Worm (Caenorhabditis elegans) whole organism, late embryonic: ENCODE results near the gene atf-7.

Source experiments
- ceh-45 ChIP-seq: fragments of 200-800 bp; sonication (Bioruptor generic); IDR thresholded peaks from 2 replicates; pipeline ENCODE4 v1.3.6; 2022; ENCODE audit warnings: missing genetic modification reagents, missing genetic modification characterization, missing compliant biosample characterization
- ceh-9 ChIP-seq: sonication (generic microtip); optimal IDR thresholded peaks from 2 replicates; lab custom pipeline; 2016; ENCODE audit warnings: mild to moderate bottlenecking, missing genetic modification characterization, inconsistent platforms, missing compliant biosample characterization
- dmd-4 ChIP-seq: sonication (generic microtip); optimal IDR thresholded peaks from 2 replicates; lab custom pipeline; 2016; ENCODE audit warnings: borderline replicate concordance, missing genetic modification characterization, missing compliant biosample characterization
- elt-2 ChIP-seq: sonication (generic microtip); optimal IDR thresholded peaks from 2 replicates; lab custom pipeline; 2016; ENCODE audit warnings: missing genetic modification reagents, missing genetic modification characterization, missing compliant biosample characterization
- fkh-10 ChIP-seq: fragments of 150-350 bp; optimal IDR thresholded peaks from 2 replicates; lab custom pipeline; 2014; ENCODE audit warnings: missing biosample characterization, missing genetic modification reagents, missing genetic modification characterization
- hlh-13 ChIP-seq: fragments of 200-800 bp; sonication (Bioruptor generic); optimal IDR thresholded peaks from 2 replicates; lab custom pipeline; 2018; ENCODE audit warnings: mild to moderate bottlenecking, missing genetic modification characterization, missing compliant biosample characterization
- hlh-8 ChIP-seq: sonication (generic microtip); optimal IDR thresholded peaks from 2 replicates; lab custom pipeline; 2016; ENCODE audit warnings: missing genotype, missing genetic modification characterization, missing compliant biosample characterization
- nfya-1 ChIP-seq: sonication (generic microtip); optimal IDR thresholded peaks from 2 replicates; lab custom pipeline; 2017; ENCODE audit warnings: missing genetic modification characterization, mild to moderate bottlenecking, missing compliant biosample characterization, antibody characterized with exemption, moderate library complexity
- nhr-11 ChIP-seq: fragments of 150-350 bp; optimal IDR thresholded peaks from 2 replicates; lab custom pipeline; 2014; ENCODE audit warnings: missing biosample characterization, missing genetic modification characterization
- pat-9 ChIP-seq: fragments of 200-800 bp; sonication (Bioruptor generic); optimal IDR thresholded peaks from 2 replicates; lab custom pipeline; 2018; ENCODE audit warnings: mild to moderate bottlenecking, missing genetic modification characterization, moderate library complexity, missing compliant biosample characterization
- pax-1 ChIP-seq: fragments of 150-350 bp; optimal IDR thresholded peaks from 2 replicates; lab custom pipeline; 2014; ENCODE audit warnings: missing biosample characterization, missing genetic modification characterization
- pha-2 ChIP-seq: sonication (generic microtip); optimal IDR thresholded peaks from 2 replicates; lab custom pipeline; 2017; ENCODE audit warnings: mild to moderate bottlenecking, missing genetic modification characterization, missing compliant biosample characterization
- pha-4 ChIP-seq: fragments of 150-350 bp; optimal IDR thresholded peaks from 2 replicates; lab custom pipeline; 2018; ENCODE audit warnings: missing biosample characterization, missing genetic modification reagents, missing genetic modification characterization
- tbx-2 ChIP-seq: sonication (generic microtip); optimal IDR thresholded peaks from 2 replicates; lab custom pipeline; 2016; ENCODE audit warnings: missing genetic modification characterization, missing compliant biosample characterization

DNA sequence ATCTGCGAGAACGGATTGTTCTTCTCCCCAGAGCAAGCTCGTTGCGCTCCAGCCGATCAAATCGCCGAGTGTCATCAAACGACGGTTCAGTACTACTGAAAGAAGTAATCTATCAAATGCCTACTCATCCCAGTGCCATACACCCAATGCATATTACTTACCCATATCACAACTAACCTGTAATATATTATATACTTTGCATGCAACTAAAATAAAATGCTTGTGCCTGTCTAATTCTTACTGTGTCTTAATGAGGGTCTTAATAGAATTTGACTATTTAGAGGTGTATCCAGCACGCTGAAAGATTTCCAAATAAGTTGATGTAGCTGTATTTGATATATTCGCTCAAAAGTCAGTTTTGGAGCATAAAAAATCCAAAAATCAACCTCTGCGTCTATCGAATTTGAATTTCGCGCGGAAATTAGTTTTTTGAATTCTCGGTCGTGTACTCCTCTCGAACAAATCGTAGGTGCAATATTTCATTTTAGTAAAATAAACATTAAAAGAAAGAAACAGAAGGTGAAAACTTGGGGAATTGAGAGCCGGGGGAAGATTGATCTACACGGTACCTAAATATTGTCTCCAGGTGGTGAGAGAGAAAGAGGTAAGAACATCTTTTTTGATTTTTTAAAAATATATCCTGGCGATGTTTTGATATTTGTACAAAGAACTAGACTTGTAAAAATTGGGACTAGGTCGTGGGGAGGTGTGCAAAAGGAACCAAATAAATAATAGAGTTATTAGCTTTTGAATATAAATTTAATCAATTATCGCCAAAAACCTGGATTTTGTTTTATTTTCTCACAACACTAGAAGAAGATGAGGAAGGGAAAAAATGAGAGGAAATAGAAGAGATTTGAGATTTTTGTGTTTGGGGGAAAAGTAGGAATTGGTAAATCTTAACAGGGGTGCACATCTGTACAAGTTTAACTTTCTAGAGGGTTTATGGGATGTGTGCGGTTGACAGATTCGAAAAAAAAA lies 7.4 kb downstream of the atf-7 start:
- TF ChIP-seq ceh-9 (tag; lab: Kevin White, UChicago) = no peak
- no peak for TF ChIP-seq pat-9 (tag; lab: Kevin White, UChicago)
- TF ChIP-seq hlh-8 = no peak
- no peak for TF ChIP-seq tbx-2 (tag; lab: Kevin White, UChicago)
- TF ChIP-seq pha-4 (tag; lab: Kevin White, UChicago) = no peak
- TF ChIP-seq nhr-11 (tag; lab: Kevin White, UChicago) = no peak
- TF ChIP-seq elt-2 (tag; lab: Kevin White, UChicago) = no peak
- no peak for TF ChIP-seq nfya-1 (tag; lab: Kevin White, UChicago)
- TF ChIP-seq pax-1 (tag; lab: Kevin White, UChicago) = no peak
- TF ChIP-seq fkh-10 (GFP tag; lab: Kevin White, UChicago) = no peak
- TF ChIP-seq pha-2 (tag; lab: Kevin White, UChicago) = no peak
- no peak for TF ChIP-seq dmd-4
- no peak for TF ChIP-seq hlh-13 (GFP tag; lab: Kevin White, UChicago)
- no peak for TF ChIP-seq ceh-45 (GFP tag; lab: Robert Waterston, UW)
